Fruit fly (Drosophila melanogaster) whole organism, pupa: ENCODE data around the gene tna.

Experiments used
- CG12605 ChIP-seq: fragments of 200-800 bp; sonication (Bioruptor generic); IDR thresholded peaks from 2 replicates; pipeline ENCODE4 v1.3.6; 2022; ENCODE audit warnings: missing biosample characterization, missing genetic modification characterization
- Pif1A ChIP-seq: fragments of 200-800 bp; sonication (Bioruptor generic); optimal IDR thresholded peaks from 3 replicates; lab custom pipeline; 2016; ENCODE audit warnings: missing biosample characterization, missing genetic modification characterization
- Pif1B ChIP-seq: fragments of 200-800 bp; sonication (Bioruptor generic); optimal IDR thresholded peaks from 3 replicates; lab custom pipeline; 2016; ENCODE audit warnings: missing biosample characterization, missing genetic modification characterization
- Snoo ChIP-seq: fragments of 200-800 bp; sonication (Bioruptor generic); optimal IDR thresholded peaks from 3 replicates; lab custom pipeline; 2017; ENCODE audit warnings: missing biosample characterization, mild to moderate bottlenecking, missing genetic modification characterization, inconsistent platforms

- TF ChIP-seq Snoo (tag; lab: Kevin White, UChicago) (peak; percentile 92), Pif1A (GFP tag; lab: Kevin White, UChicago) (peak; percentile 97), CG12605 (GFP tag; lab: Robert Waterston, UW) (peak; percentile 98), Pif1B (GFP tag; lab: Kevin White, UChicago) (peak; percentile 97)
Measured at dm6 chr3L:10852347-10853130, 17.2 kb downstream of the tna start.
